Worm (Caenorhabditis elegans) whole organism, young adult: ENCODE data around the gene Y17G7B.17.
A peak's percentile ranks its signal among the peaks of the same experiment; 100 is the strongest.

Experiments used
- B0019.2 ChIP-seq: fragments of 200-800 bp; sonication (Bioruptor generic); conservative IDR thresholded peaks from 2 replicates; pipeline ENCODE4 v1.3.6; 2022; ENCODE audit warnings: missing genetic modification reagents, missing genetic modification characterization, missing compliant biosample characterization
- B0035.1 ChIP-seq: sonication (generic microtip); optimal IDR thresholded peaks from 2 replicates; lab custom pipeline; 2016; ENCODE audit warnings: missing genetic modification characterization, mild to moderate bottlenecking, missing compliant biosample characterization, missing genotype, missing genetic modification reagents
- B0261.1 ChIP-seq: sonication (generic microtip); optimal IDR thresholded peaks from 2 replicates; lab custom pipeline; 2016; ENCODE audit warnings: mild to moderate bottlenecking, missing genetic modification characterization, moderate library complexity, missing compliant biosample characterization
- C17E4.6 ChIP-seq: fragments of 200-800 bp; sonication (Bioruptor generic); IDR thresholded peaks from 2 replicates; pipeline ENCODE4 v1.3.6; 2022; ENCODE audit warnings: missing genetic modification reagents, missing genetic modification characterization, missing compliant biosample characterization
- F10E7.11 ChIP-seq: sonication (generic microtip); optimal IDR thresholded peaks from 2 replicates; lab custom pipeline; 2017; ENCODE audit warnings: mild to moderate bottlenecking, missing genetic modification characterization, moderate library complexity, missing compliant biosample characterization
- F37B4.10 ChIP-seq: fragments of 200-800 bp; sonication (Bioruptor generic); IDR thresholded peaks from 2 replicates; pipeline ENCODE4 v1.3.6; 2022; ENCODE audit warnings: missing genetic modification characterization, missing compliant biosample characterization
- F49E8.2 ChIP-seq: sonication (generic microtip); optimal IDR thresholded peaks from 3 replicates; lab custom pipeline; 2017; ENCODE audit warnings: missing genetic modification characterization, mild to moderate bottlenecking, missing compliant biosample characterization, antibody characterized with exemption, moderate library complexity; ENCODE audit not compliant: insufficient read depth
- F52B5.7 ChIP-seq: sonication (generic microtip); optimal IDR thresholded peaks from 2 replicates; lab custom pipeline; 2016; ENCODE audit warnings: mild to moderate bottlenecking, missing genetic modification characterization, missing compliant biosample characterization
- F55B11.4 ChIP-seq: sonication (generic microtip); optimal IDR thresholded peaks from 2 replicates; lab custom pipeline; 2016; ENCODE audit warnings: missing compliant biosample characterization, missing genetic modification characterization, borderline replicate concordance; ENCODE audit not compliant: insufficient read depth
- F57C9.4 ChIP-seq: sonication (generic microtip); optimal IDR thresholded peaks from 2 replicates; lab custom pipeline; 2017; ENCODE audit warnings: mild to moderate bottlenecking, missing genetic modification characterization, missing compliant biosample characterization
- T07F8.4 ChIP-seq: sonication (generic microtip); optimal IDR thresholded peaks from 2 replicates; lab custom pipeline; 2016; ENCODE audit warnings: mild to moderate bottlenecking, missing genetic modification characterization, moderate library complexity, missing compliant biosample characterization
- Y53F4B.3 ChIP-seq: fragments of 200-800 bp; sonication (Bioruptor generic); IDR thresholded peaks from 2 replicates; pipeline ENCODE4 v1.3.6; 2022; ENCODE audit warnings: missing genetic modification reagents, missing genetic modification characterization, missing compliant biosample characterization
- Y67H2A.10 ChIP-seq: fragments of 200-800 bp; sonication (Bioruptor generic); conservative IDR thresholded peaks from 2 replicates; pipeline ENCODE4 v1.3.6; 2022; ENCODE audit warnings: missing genetic modification reagents, missing genetic modification characterization, missing compliant biosample characterization
- Y79H2A.3 ChIP-seq: fragments of 200-800 bp; sonication (Bioruptor generic); conservative IDR thresholded peaks from 2 replicates; pipeline ENCODE4 v1.3.6; 2022; ENCODE audit warnings: missing genetic modification reagents, missing genetic modification characterization, missing compliant biosample characterization
- Y95B8A.8 ChIP-seq: fragments of 200-800 bp; sonication (Bioruptor generic); IDR thresholded peaks from 2 replicates; pipeline ENCODE4 v1.3.6; 2022; ENCODE audit warnings: missing genetic modification reagents, missing genetic modification characterization, missing compliant biosample characterization
- attf-3 ChIP-seq: fragments of 200-800 bp; sonication (Bioruptor generic); conservative IDR thresholded peaks from 2 replicates; pipeline ENCODE4 v1.3.6; 2022; ENCODE audit warnings: missing genetic modification reagents, missing genetic modification characterization, missing compliant biosample characterization
- attf-5 ChIP-seq: fragments of 200-800 bp; sonication (Bioruptor generic); optimal IDR thresholded peaks from 2 replicates; lab custom pipeline; 2018; ENCODE audit warnings: mild to moderate bottlenecking, missing genetic modification characterization, missing compliant biosample characterization
- cebp-2 ChIP-seq: fragments of 200-800 bp; sonication (Bioruptor generic); IDR thresholded peaks from 2 replicates; pipeline ENCODE4 v1.3.6; 2022; ENCODE audit warnings: missing genetic modification characterization, missing compliant biosample characterization
- ceh-100 ChIP-seq: fragments of 200-800 bp; sonication (Bioruptor generic); IDR thresholded peaks from 2 replicates; pipeline ENCODE4 v1.3.6; 2022; ENCODE audit warnings: missing genetic modification reagents, missing genetic modification characterization, missing compliant biosample characterization
- ceh-40 ChIP-seq: fragments of 200-800 bp; sonication (Bioruptor generic); IDR thresholded peaks from 2 replicates; pipeline ENCODE4 v1.3.6; 2022; ENCODE audit warnings: missing genetic modification characterization, missing compliant biosample characterization
- ceh-58 ChIP-seq: fragments of 200-800 bp; sonication (Bioruptor generic); IDR thresholded peaks from 2 replicates; pipeline ENCODE4 v1.3.6; 2022; ENCODE audit warnings: missing genetic modification characterization, missing compliant biosample characterization
- dox-1 ChIP-seq: fragments of 200-800 bp; sonication (Bioruptor generic); IDR thresholded peaks from 2 replicates; pipeline ENCODE4 v1.3.6; 2022; ENCODE audit warnings: missing genetic modification reagents, missing genetic modification characterization, missing compliant biosample characterization
- egl-18 ChIP-seq: fragments of 200-800 bp; sonication (Bioruptor generic); IDR thresholded peaks from 2 replicates; pipeline ENCODE4 v1.3.6; 2022; ENCODE audit warnings: missing genetic modification reagents, missing genetic modification characterization, missing compliant biosample characterization
- egl-44 ChIP-seq: fragments of 200-800 bp; sonication (Bioruptor generic); IDR thresholded peaks from 2 replicates; pipeline ENCODE4 v1.3.6; 2022; ENCODE audit warnings: missing genetic modification reagents, missing genetic modification characterization, missing compliant biosample characterization
- ekl-4 ChIP-seq: fragments of 200-800 bp; sonication (Bioruptor generic); IDR thresholded peaks from 2 replicates; pipeline ENCODE4 v1.3.6; 2022; ENCODE audit warnings: missing genetic modification reagents, missing genetic modification characterization, missing compliant biosample characterization
- fkh-3 ChIP-seq: sonication (generic microtip); optimal IDR thresholded peaks from 2 replicates; lab custom pipeline; 2016; ENCODE audit warnings: mild to moderate bottlenecking, missing genetic modification characterization, missing compliant biosample characterization
- hmg-20 ChIP-seq: fragments of 200-800 bp; sonication (Bioruptor generic); IDR thresholded peaks from 2 replicates; pipeline ENCODE4 v1.3.6; 2022; ENCODE audit warnings: missing genetic modification reagents, missing genetic modification characterization, missing compliant biosample characterization
- hrde-1 ChIP-seq: sonication (generic microtip); optimal IDR thresholded peaks from 2 replicates; lab custom pipeline; 2016; ENCODE audit warnings: missing genetic modification characterization, mild to moderate bottlenecking, missing compliant biosample characterization, moderate library complexity, missing genotype, missing genetic modification reagents, borderline replicate concordance
- let-526 ChIP-seq: fragments of 200-800 bp; sonication (Bioruptor generic); IDR thresholded peaks from 2 replicates; pipeline ENCODE4 v1.3.6; 2022; ENCODE audit warnings: missing genetic modification reagents, missing genetic modification characterization, missing compliant biosample characterization
- let-607 ChIP-seq, 2 experiments: fragments of 200-800 bp in 1 of 2; sonication (Bioruptor generic) in 1 of 2; sonication (generic microtip) in 1 of 2; optimal IDR thresholded peaks; 2 replicates each; lab custom pipeline; 2016 to 2018; ENCODE audit warnings: mild to moderate bottlenecking in 2 of 2, missing compliant biosample characterization in 2 of 2, missing genetic modification characterization in 2 of 2, moderate library complexity in 2 of 2, missing genotype in 1 of 2
- madf-3 ChIP-seq: fragments of 200-800 bp; sonication (Bioruptor generic); IDR thresholded peaks from 2 replicates; pipeline ENCODE4 v1.3.6; 2022; ENCODE audit warnings: missing genetic modification reagents, missing genetic modification characterization, missing compliant biosample characterization
- mel-28 ChIP-seq: sonication (generic microtip); optimal IDR thresholded peaks from 2 replicates; lab custom pipeline; 2016; ENCODE audit warnings: borderline replicate concordance, mild to moderate bottlenecking, missing genetic modification characterization, missing compliant biosample characterization
- mes-4 ChIP-seq: sonication (generic microtip); optimal IDR thresholded peaks from 2 replicates; lab custom pipeline; 2016; ENCODE audit warnings: missing genotype, missing genetic modification characterization, missing compliant biosample characterization
- nfyb-1 ChIP-seq: fragments of 200-800 bp; sonication (Bioruptor generic); IDR thresholded peaks from 2 replicates; pipeline ENCODE4 v1.3.6; 2022; ENCODE audit warnings: missing genetic modification reagents, missing genetic modification characterization, missing compliant biosample characterization
- nhr-80 ChIP-seq: sonication (generic microtip); optimal IDR thresholded peaks from 2 replicates; lab custom pipeline; 2016; ENCODE audit warnings: missing genetic modification characterization, missing compliant biosample characterization
- pha-4 ChIP-seq: fragments of 150-350 bp; sonication (generic microtip); optimal IDR thresholded peaks from 2 replicates; lab custom pipeline; 2014; ENCODE audit warnings: missing biosample characterization, missing genetic modification reagents, missing genetic modification characterization
- repo-1 ChIP-seq: sonication (generic microtip); optimal IDR thresholded peaks from 2 replicates; lab custom pipeline; 2017; ENCODE audit warnings: mild to moderate bottlenecking, missing genetic modification characterization, missing compliant biosample characterization
- sea-2 ChIP-seq: fragments of 200-800 bp; sonication (Bioruptor generic); IDR thresholded peaks from 2 replicates; pipeline ENCODE4 v1.3.6; 2022; ENCODE audit warnings: missing genetic modification characterization, missing compliant biosample characterization
- snpc-4 ChIP-seq, 5 experiments: fragments of 150-350 bp in 1 of 5; sonication (generic microtip) in 4 of 5; optimal IDR thresholded peaks; 2 replicates each; lab custom pipeline; 2014 to 2018; ENCODE audit warnings: missing genetic modification characterization in 5 of 5, missing biosample characterization in 3 of 5, antibody characterized with exemption in 2 of 5, mild to moderate bottlenecking in 2 of 5, missing compliant biosample characterization in 2 of 5, missing genotype in 2 of 5, moderate library complexity in 2 of 5, missing genetic modification reagents in 1 of 5
- tbp1 ChIP-seq: fragments of 200-800 bp; sonication (Bioruptor generic); optimal IDR thresholded peaks from 2 replicates; lab custom pipeline; 2018; ENCODE audit warnings: mild to moderate bottlenecking, missing genetic modification characterization, missing compliant biosample characterization
- tlf-1 ChIP-seq: fragments of 200-800 bp; sonication (Bioruptor generic); optimal IDR thresholded peaks from 2 replicates; lab custom pipeline; 2018; ENCODE audit warnings: mild to moderate bottlenecking, missing genetic modification characterization, missing compliant biosample characterization
- zfh-2 ChIP-seq: fragments of 200-800 bp; sonication (Bioruptor generic); conservative IDR thresholded peaks from 2 replicates; pipeline ENCODE4 v1.3.6; 2022; ENCODE audit warnings: missing genetic modification reagents, missing genetic modification characterization, missing compliant biosample characterization
- ztf-26 ChIP-seq: sonication (generic microtip); optimal IDR thresholded peaks from 2 replicates; lab custom pipeline; 2017; ENCODE audit warnings: missing genetic modification characterization, missing compliant biosample characterization
- ztf-28 ChIP-seq: fragments of 200-800 bp; sonication (Bioruptor generic); IDR thresholded peaks from 2 replicates; pipeline ENCODE4 v1.3.6; 2022; ENCODE audit warnings: missing genetic modification reagents, missing genetic modification characterization, missing compliant biosample characterization
- ztf-3 ChIP-seq: fragments of 200-800 bp; sonication (Bioruptor generic); optimal IDR thresholded peaks from 2 replicates; lab custom pipeline; 2018; ENCODE audit warnings: mild to moderate bottlenecking, missing genetic modification characterization, missing compliant biosample characterization

Y17G7B.17 gene

DNA sequence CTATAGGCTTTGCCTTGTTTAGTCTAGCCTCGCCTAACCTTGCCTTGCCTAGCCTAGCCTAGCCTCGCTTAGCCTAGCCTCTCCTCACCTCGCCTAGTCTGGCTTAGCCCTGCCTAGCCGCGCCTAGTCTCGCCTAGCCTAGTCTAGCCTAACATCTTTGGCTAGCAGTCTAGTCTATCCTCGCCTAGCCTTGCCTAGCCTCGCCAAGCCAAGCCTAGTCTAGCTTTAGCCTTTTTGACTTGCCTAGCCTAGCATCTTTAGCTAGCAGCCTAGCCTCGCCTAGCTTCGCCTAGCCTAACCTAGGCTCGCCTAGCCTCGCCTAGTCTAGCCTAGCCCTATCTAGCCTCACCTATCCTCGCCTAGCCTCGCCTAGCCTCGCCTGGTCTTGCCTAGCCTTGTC, 11.2 kb upstream of the Y17G7B.17 start:
- TF ChIP-seq zfh-2 (GFP tag; lab: Robert Waterston, UW): peak; percentile 69; the same call in 1 of the 2 replicates
- peak; percentile 22 for TF ChIP-seq fkh-3 (tag; lab: Kevin White, UChicago)
- no peak for TF ChIP-seq Y67H2A.10 (GFP tag; lab: Robert Waterston, UW)

DNA sequence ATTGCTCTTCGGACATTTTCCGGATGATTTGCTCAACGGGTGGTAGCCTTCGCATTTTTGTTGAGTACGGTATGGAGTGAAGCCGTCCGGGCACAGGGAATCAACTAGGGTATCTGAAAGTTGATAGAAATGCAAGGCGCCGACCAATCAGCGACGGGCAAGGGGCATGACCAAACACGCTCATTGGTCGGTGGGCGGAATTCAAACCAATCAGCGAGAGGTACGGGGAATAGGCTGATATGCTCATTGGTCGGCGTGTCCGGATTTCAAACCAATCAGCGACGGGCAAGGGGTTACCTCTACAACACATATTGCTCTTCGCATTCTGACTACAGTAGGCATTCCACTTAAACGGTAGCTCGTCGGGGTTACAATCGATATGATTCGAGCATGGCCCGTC, 9.1 kb upstream of the Y17G7B.17 start:
- TF ChIP-seq ztf-3 (GFP tag; lab: Kevin White, UChicago) (no peak), ceh-100 (no peak), nfyb-1 (peak; percentile 81)
- TF ChIP-seq, all 124 proteins: peak for 1

- TF ChIP-seq tlf-1 (GFP tag; lab: Kevin White, UChicago) (no peak), tbp1 (no peak), ztf-26 (tag; lab: Kevin White, UChicago) (no peak), mel-28 (no peak), egl-18 (no peak), B0261.1 (tag; lab: Kevin White, UChicago) (no peak), attf-3 (GFP tag; lab: Robert Waterston, UW) (no peak), attf-5 (GFP tag; lab: Kevin White, UChicago) (peak; percentile 76), madf-3 (GFP tag; lab: Robert Waterston, UW) (no peak), cebp-2 (no peak), F37B4.10 (GFP tag; lab: Robert Waterston, UW) (no peak), ekl-4 (no peak), F49E8.2 (tag; lab: Kevin White, UChicago) (no peak), snpc-4 (GFP tag; optimal IDR thresholded peaks at IDR 0.05; lab: Kevin White, UChicago) (no peak), snpc-4 (tag; optimal IDR thresholded peaks at IDR 0.05; lab: Kevin White, UChicago) (no peak), F57C9.4 (tag; lab: Kevin White, UChicago) (no peak), T07F8.4 (tag; lab: Kevin White, UChicago) (no peak), B0035.1 (tag; lab: Kevin White, UChicago) (no peak), Y79H2A.3 (GFP tag; lab: Robert Waterston, UW) (no peak), dox-1 (GFP tag; lab: Robert Waterston, UW) (peak; percentile 32; the same call in 1 of the 2 replicates), repo-1 (tag; lab: Kevin White, UChicago) (no peak), mes-4 (tag; lab: Kevin White, UChicago) (no peak), ztf-28 (GFP tag; lab: Robert Waterston, UW) (no peak), F52B5.7 (tag; lab: Kevin White, UChicago) (no peak), hrde-1 (tag; lab: Kevin White, UChicago) (no peak), let-526 (GFP tag; lab: Robert Waterston, UW) (no peak), Y53F4B.3 (GFP tag; lab: Robert Waterston, UW) (no peak), sea-2 (no peak), F55B11.4 (tag; lab: Kevin White, UChicago) (no peak), ceh-58 (no peak), pha-4 (tag; lab: Kevin White, UChicago) (no peak), Y95B8A.8 (GFP tag; lab: Robert Waterston, UW) (no peak), B0019.2 (GFP tag; lab: Robert Waterston, UW) (no peak), nhr-80 (tag; lab: Kevin White, UChicago) (no peak), egl-44 (GFP tag; lab: Robert Waterston, UW) (no peak), ceh-40 (GFP tag; lab: Robert Waterston, UW) (no peak), F10E7.11 (no peak), let-607 (tag; optimal IDR thresholded peaks at IDR 0.05; lab: Kevin White, UChicago) (no peak), hmg-20 (GFP tag; lab: Robert Waterston, UW) (no peak), C17E4.6 (no peak)
Measured at ce11 chrII:12107840-12108239, 8.1 kb upstream of the Y17G7B.17 start, which contains the start of gene Y17G7B.18. TSS of gene Y17G7B.18 (minus strand) at chrII:12107857.
